Fruit fly (Drosophila melanogaster) whole organism: ENCODE measurements around the gene Dok.

Source experiments
- EcR ChIP-seq, 2 experiments: fragments of >200 bp; optimal IDR thresholded peaks; 2 replicates each; lab custom pipeline; 2017; ENCODE audit warnings: missing biosample characterization in 2 of 2, missing genetic modification characterization in 2 of 2, missing genetic modification reagents in 2 of 2
- psq ChIP-seq: fragments of >200 bp; optimal IDR thresholded peaks from 2 replicates; lab custom pipeline; 2017
- usp ChIP-seq: fragments of >200 bp; optimal IDR thresholded peaks from 2 replicates; lab custom pipeline; 2017; ENCODE audit warnings: missing biosample characterization, missing genetic modification characterization, mixed read lengths

dm6 chrX:7358496-7358895 is 34.5 kb downstream of the Dok start, which contains the start of gene CG1999:
- no peak for TF ChIP-seq usp (GFP tag; lab: Kevin White, UChicago)
- no peak for TF ChIP-seq EcR (GFP tag; optimal IDR thresholded peaks at IDR 0.05; lab: Kevin White, UChicago)
- TF ChIP-seq psq (lab: Kevin White, UChicago), result no peak
